Worm (Caenorhabditis elegans): ENCODE data around the gene T23B7.2.

The T23B7.2 gene

ce11 chrII:4795461-4795860 is 46.6 kb downstream of the T23B7.2 start, which contains the start of gene C33F10.4:
Gene C33F10.4, plus strand, starts transcription at chrII:4795761.
- no peak for TF ChIP-seq mls-2 (tag; optimal IDR thresholded peaks at IDR 0.05)
- no peak for TF ChIP-seq nhr-2 (tag; optimal IDR thresholded peaks at IDR 0.05)
- no peak for TF ChIP-seq ceh-39 (tag; optimal IDR thresholded peaks at IDR 0.05)
- TF ChIP-seq zip-8 (tag; optimal IDR thresholded peaks at IDR 0.05): no peak
- TF ChIP-seq M03D4.4 (tag; optimal IDR thresholded peaks at IDR 0.05): no peak
- no peak for TF ChIP-seq bed-3 (GFP tag; optimal IDR thresholded peaks at IDR 0.05)
- TF ChIP-seq mep-1 (tag; optimal IDR thresholded peaks at IDR 0.05): no peak
- no peak for TF ChIP-seq unc-62 (GFP tag; optimal IDR thresholded peaks at IDR 0.05)
- no peak for TF ChIP-seq nhr-28 (tag; optimal IDR thresholded peaks at IDR 0.05)
- TF ChIP-seq nhr-12 (tag; optimal IDR thresholded peaks at IDR 0.05): no peak
- no peak for TF ChIP-seq lin-13 (tag; optimal IDR thresholded peaks at IDR 0.05)

ce11 chrII:4793320-4793719 is 48.7 kb downstream of the T23B7.2 start:
- TF ChIP-seq zip-8 (tag; optimal IDR thresholded peaks at IDR 0.05): no peak
- TF ChIP-seq pha-4 (tag; optimal IDR thresholded peaks at IDR 0.05): no peak
- TF ChIP-seq nhr-237 (tag; optimal IDR thresholded peaks at IDR 0.05): no peak
- no peak for TF ChIP-seq nhr-12 (tag; optimal IDR thresholded peaks at IDR 0.05)
- TF ChIP-seq snpc-4 (tag; optimal IDR thresholded peaks at IDR 0.05): no peak
- TF ChIP-seq lsy-2 (tag; optimal IDR thresholded peaks at IDR 0.05): no peak
- TF ChIP-seq ham-2 (GFP tag; optimal IDR thresholded peaks at IDR 0.05): no peak
- TF ChIP-seq M03D4.4 (tag; optimal IDR thresholded peaks at IDR 0.05): no peak
- TF ChIP-seq nhr-28 (tag; optimal IDR thresholded peaks at IDR 0.05): no peak
- no peak for TF ChIP-seq flh-1 (GFP tag; optimal IDR thresholded peaks at IDR 0.05)
- TF ChIP-seq sptf-1 (tag; optimal IDR thresholded peaks at IDR 0.05): no peak
- no peak for TF ChIP-seq nhr-2 (tag; optimal IDR thresholded peaks at IDR 0.05)
- no peak for TF ChIP-seq ceh-39 (tag; optimal IDR thresholded peaks at IDR 0.05)
- TF ChIP-seq blmp-1 (tag; optimal IDR thresholded peaks at IDR 0.05): no peak
- TF ChIP-seq ztf-11 (tag; optimal IDR thresholded peaks at IDR 0.05): no peak

All from whole organism, mixed stage, embryonic.